Worm (Caenorhabditis elegans): ENCODE data around the gene sra-13.

- no peak for TF ChIP-seq fkh-10 (GFP tag; optimal IDR thresholded peaks at IDR 0.05)
- TF ChIP-seq snpc-4 (tag; optimal IDR thresholded peaks at IDR 0.05): no peak
- TF ChIP-seq fkh-2 (tag; optimal IDR thresholded peaks at IDR 0.05): no peak
- TF ChIP-seq mdl-1 (tag; optimal IDR thresholded peaks at IDR 0.05): no peak
- no peak for TF ChIP-seq ZK546.5 (tag; optimal IDR thresholded peaks at IDR 0.05)
- no peak for TF ChIP-seq mml-1 (tag; optimal IDR thresholded peaks at IDR 0.05)
- no peak for TF ChIP-seq ceh-82 (tag; optimal IDR thresholded peaks at IDR 0.05)
- TF ChIP-seq elt-2 (tag; optimal IDR thresholded peaks at IDR 0.05): no peak
- no peak for TF ChIP-seq ceh-28 (tag; optimal IDR thresholded peaks at IDR 0.05)
- no peak for TF ChIP-seq zag-1 (tag; optimal IDR thresholded peaks at IDR 0.05)
- TF ChIP-seq skn-1 (tag; optimal IDR thresholded peaks at IDR 0.05): no peak
These were observed 39.2 kb downstream of the sra-13 start, which contains the start of gene cut-3 for ce11 chrII:8446731-8447130.
